7 worm cellular contexts compared by ENCODE assay signal in the genomic region with DNA sequence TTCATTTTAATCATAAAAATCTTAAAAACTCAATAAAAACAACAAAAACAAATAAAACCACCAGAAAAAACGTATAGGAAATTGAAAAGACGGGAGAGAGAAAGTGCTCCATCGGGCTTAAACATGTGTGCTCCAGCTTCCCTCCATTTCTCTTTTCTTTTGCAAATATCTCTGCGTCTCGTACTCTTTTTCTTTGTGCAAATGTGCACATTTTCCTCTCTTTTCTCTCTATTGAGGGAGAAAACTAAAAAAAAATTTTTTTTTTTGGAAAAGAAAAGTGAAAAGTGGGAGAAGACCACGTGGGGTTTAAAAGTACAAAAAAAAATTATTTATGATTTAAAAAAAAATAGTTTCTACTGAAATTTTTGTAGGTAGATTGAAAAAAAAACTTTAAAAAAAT.
A peak's percentile ranks its signal among the peaks of the same experiment; 100 is the strongest.
TF ChIP-seq lines count a peak whose summit lies in the region.

No protein-coding gene starts in this region.

TF ChIP-seq in whole organism, L1 larva, 84 proteins besides CTCF, POLR2A, EP300 and RAD21 (continues in another document):
- TF ChIP-seq irx-1 (tag; optimal IDR thresholded peaks at IDR 0.05; lab: Kevin White, UChicago) (no peak), snu-23 (GFP tag; optimal IDR thresholded peaks at IDR 0.05; lab: Kevin White, UChicago) (peak; percentile 2), lin-14 (GFP tag; optimal IDR thresholded peaks at IDR 0.05; lab: Kevin White, UChicago) (peak; percentile 65), mdl-1 (tag; optimal IDR thresholded peaks at IDR 0.05; lab: Kevin White, UChicago) (peak in 1 of 2 experiments; percentile 32), nhr-76 (tag; optimal IDR thresholded peaks at IDR 0.05; lab: Kevin White, UChicago) (no peak), nhr-237 (tag; optimal IDR thresholded peaks at IDR 0.05; lab: Kevin White, UChicago) (no peak), dpl-1 (GFP tag; optimal IDR thresholded peaks at IDR 0.05; lab: Kevin White, UChicago) (peak in 1 of 3 experiments; percentile 13), nhr-47 (tag; optimal IDR thresholded peaks at IDR 0.05; lab: Kevin White, UChicago) (no peak), lsy-2 (tag; optimal IDR thresholded peaks at IDR 0.05; lab: Kevin White, UChicago) (peak in 1 of 2 experiments; percentile 42), ceh-82 (tag; optimal IDR thresholded peaks at IDR 0.05; lab: Kevin White, UChicago) (peak in 1 of 3 experiments; percentile 15), grh-1 (GFP tag; IDR thresholded peaks at IDR 0.05; lab: Robert Waterston, UW) (no peak)

TF ChIP-seq in whole organism, L2 larva, 48 proteins besides CTCF, POLR2A, EP300 and RAD21:
- TF ChIP-seq mdl-1 (tag; optimal IDR thresholded peaks at IDR 0.05; lab: Kevin White, UChicago), result peak in 1 of 2 experiments; percentile 72
- peak; percentile 78 for TF ChIP-seq unc-55 (GFP tag; optimal IDR thresholded peaks at IDR 0.05; lab: Kevin White, UChicago)
- TF ChIP-seq sma-9 (GFP tag; optimal IDR thresholded peaks at IDR 0.05; lab: Kevin White, UChicago), result peak; percentile 52
- TF ChIP-seq sma-9 (tag; optimal IDR thresholded peaks at IDR 0.05; lab: Kevin White, UChicago), result no peak
- peak; percentile 12 for TF ChIP-seq blmp-1 (tag; optimal IDR thresholded peaks at IDR 0.05; lab: Kevin White, UChicago; ENCODE audit: insufficient read depth)
- peak in 1 of 2 experiments; percentile 65 for TF ChIP-seq lsy-2 (tag; optimal IDR thresholded peaks at IDR 0.05; lab: Kevin White, UChicago)
- no peak for TF ChIP-seq nhr-25 (tag; optimal IDR thresholded peaks at IDR 0.05; lab: Kevin White, UChicago)
- TF ChIP-seq aly-2 (tag; optimal IDR thresholded peaks at IDR 0.05; lab: Kevin White, UChicago), result no peak
- TF ChIP-seq lin-13 (GFP tag; optimal IDR thresholded peaks at IDR 0.05; lab: Kevin White, UChicago), result peak; percentile 13
- peak; percentile 2 for TF ChIP-seq nhr-129 (tag; optimal IDR thresholded peaks at IDR 0.05; lab: Kevin White, UChicago)
- peak; percentile 53 for TF ChIP-seq C34F6.9 (tag; optimal IDR thresholded peaks at IDR 0.05; lab: Kevin White, UChicago)
- TF ChIP-seq F13H6.1 (tag; optimal IDR thresholded peaks at IDR 0.05; lab: Kevin White, UChicago), result peak; percentile 38

TF ChIP-seq in whole organism, L3 larva, 47 proteins besides CTCF, POLR2A, EP300 and RAD21:
- TF ChIP-seq pha-4 (tag; optimal IDR thresholded peaks at IDR 0.05; lab: Kevin White, UChicago) (peak; percentile 63), pqm-1 (tag; optimal IDR thresholded peaks at IDR 0.05; lab: Kevin White, UChicago) (no peak), nhr-67 (tag; optimal IDR thresholded peaks at IDR 0.05; lab: Kevin White, UChicago) (no peak), ceh-16 (tag; optimal IDR thresholded peaks at IDR 0.05; lab: Kevin White, UChicago) (no peak), nfya-1 (tag; optimal IDR thresholded peaks at IDR 0.05; lab: Kevin White, UChicago; ENCODE audit: insufficient read depth) (peak; percentile 67), lin-15B (tag; optimal IDR thresholded peaks at IDR 0.05; lab: Kevin White, UChicago) (peak; percentile 4), unc-39 (tag; optimal IDR thresholded peaks at IDR 0.05; lab: Kevin White, UChicago) (no peak), mml-1 (tag; optimal IDR thresholded peaks at IDR 0.05; lab: Kevin White, UChicago) (no peak)

TF ChIP-seq in whole organism, L4 larva, 104 proteins besides CTCF, POLR2A, EP300 and RAD21 (continues in another document):
- TF ChIP-seq pha-4 (GFP tag; IDR thresholded peaks at IDR 0.05; lab: Robert Waterston, UW) (0 out of 2 replicates have a peak, but pooled peaks have one; percentile 20), pha-4 (tag; optimal IDR thresholded peaks at IDR 0.05; lab: Kevin White, UChicago) (no peak), mep-1 (tag; optimal IDR thresholded peaks at IDR 0.05; lab: Kevin White, UChicago) (peak; percentile 52), nhr-111 (GFP tag; optimal IDR thresholded peaks at IDR 0.05; lab: Kevin White, UChicago) (no peak), lsy-2 (tag; optimal IDR thresholded peaks at IDR 0.05; lab: Kevin White, UChicago) (peak in 1 of 2 experiments; percentile 52), F37D6.2 (tag; optimal IDR thresholded peaks at IDR 0.05; lab: Kevin White, UChicago) (no peak), hlh-11 (tag; optimal IDR thresholded peaks at IDR 0.05; lab: Kevin White, UChicago) (peak; percentile 43), daf-8 (GFP tag; IDR thresholded peaks at IDR 0.05; lab: Robert Waterston, UW) (no peak), lir-3 (tag; optimal IDR thresholded peaks at IDR 0.05; lab: Kevin White, UChicago) (no peak), ceh-20 (GFP tag; IDR thresholded peaks at IDR 0.05; lab: Robert Waterston, UW) (no peak), dmd-8 (GFP tag; IDR thresholded peaks at IDR 0.05; lab: Robert Waterston, UW) (no peak), mdl-1 (tag; optimal IDR thresholded peaks at IDR 0.05; lab: Kevin White, UChicago) (peak in 1 of 2 experiments; percentile 65), nhr-6 (tag; optimal IDR thresholded peaks at IDR 0.05; lab: Kevin White, UChicago) (peak; percentile 19), Y105C5A.15 (GFP tag; IDR thresholded peaks at IDR 0.05; lab: Robert Waterston, UW) (no peak), attf-4 (tag; optimal IDR thresholded peaks at IDR 0.05; lab: Kevin White, UChicago) (no peak)

TF ChIP-seq in whole organism, late embryonic, 69 proteins besides CTCF, POLR2A, EP300 and RAD21:
- TF ChIP-seq K02D7.2 (tag; optimal IDR thresholded peaks at IDR 0.05; lab: Kevin White, UChicago) (no peak), ceh-22 (tag; optimal IDR thresholded peaks at IDR 0.05; lab: Kevin White, UChicago) (no peak), hlh-8 (tag; optimal IDR thresholded peaks at IDR 0.05; lab: Kevin White, UChicago) (peak; percentile 69)

TF ChIP-seq in whole organism, mixed stage, embryonic, 35 proteins besides CTCF, POLR2A, EP300 and RAD21:
- TF ChIP-seq unc-120 (tag; optimal IDR thresholded peaks at IDR 0.05; lab: Kevin White, UChicago; ENCODE audit: poor library complexity, severe bottlenecking) (peak; percentile 50), ztf-11 (tag; optimal IDR thresholded peaks at IDR 0.05; lab: Kevin White, UChicago) (no peak), ces-1 (GFP tag; optimal IDR thresholded peaks at IDR 0.05; lab: Kevin White, UChicago) (peak; percentile 12), nhr-28 (tag; optimal IDR thresholded peaks at IDR 0.05; lab: Kevin White, UChicago) (no peak)

TF ChIP-seq in whole organism, young adult, 124 proteins besides CTCF, POLR2A, EP300 and RAD21:
- no peak for TF ChIP-seq Y56A3A.18 (GFP tag; IDR thresholded peaks at IDR 0.05; lab: Robert Waterston, UW)
- no peak for TF ChIP-seq fkh-3 (tag; optimal IDR thresholded peaks at IDR 0.05; lab: Kevin White, UChicago)
- TF ChIP-seq egl-18 (GFP tag; IDR thresholded peaks at IDR 0.05; lab: Robert Waterston, UW), result no peak
- TF ChIP-seq repo-1 (tag; optimal IDR thresholded peaks at IDR 0.05; lab: Kevin White, UChicago), result no peak
- peak; percentile 36 for TF ChIP-seq F23B12.7 (tag; optimal IDR thresholded peaks at IDR 0.05; lab: Kevin White, UChicago; ENCODE audit: insufficient read depth)
- TF ChIP-seq hmg-1.2 (GFP tag; IDR thresholded peaks at IDR 0.05; lab: Robert Waterston, UW), result peak; percentile 33; the same call in 1 of the 2 replicates
- TF ChIP-seq cebp-1 (GFP tag; IDR thresholded peaks at IDR 0.05; lab: Robert Waterston, UW), result no peak
- TF ChIP-seq cebp-1 (tag; optimal IDR thresholded peaks at IDR 0.05; lab: Kevin White, UChicago), result peak; percentile 2
- peak; percentile 45 for TF ChIP-seq somi-1 (GFP tag; optimal IDR thresholded peaks at IDR 0.05; lab: Kevin White, UChicago)
